Fruit fly (Drosophila melanogaster): ENCODE measurements around the gene nerfin-2.
A peak's percentile ranks its signal among the peaks of the same experiment; 100 is the strongest.

The nerfin-2 gene

DNA sequence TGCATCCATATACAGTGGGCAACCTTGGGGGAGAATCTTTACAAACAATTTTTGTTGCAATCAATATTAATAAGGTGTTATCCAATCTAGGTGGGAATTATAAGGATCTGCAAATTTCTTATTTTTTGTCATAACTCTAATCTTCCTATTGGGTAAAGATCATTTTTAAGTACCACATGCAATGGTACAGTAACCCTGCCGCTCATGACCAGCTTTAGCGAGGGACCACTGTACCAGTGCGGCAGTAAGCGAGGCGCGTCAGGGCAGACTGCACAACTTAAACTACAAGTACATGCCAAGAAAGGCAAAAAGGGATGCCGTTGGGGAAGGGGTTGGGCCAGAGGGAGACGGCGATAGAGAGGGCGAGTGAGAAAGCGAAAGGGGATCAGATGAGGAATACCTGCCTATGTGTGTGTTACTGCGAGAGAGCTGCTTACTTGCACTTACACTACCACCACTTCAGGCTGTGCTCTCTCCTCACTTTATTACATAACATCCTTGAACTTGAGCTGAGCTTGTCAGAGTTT lies 11.7 kb downstream of the nerfin-2 start:
- TF ChIP-seq CG9948 (tag; optimal IDR thresholded peaks at IDR 0.05) = peak; percentile 94
- peak; percentile 81 for TF ChIP-seq D1 (tag; optimal IDR thresholded peaks at IDR 0.05)
- peak; percentile 73 for TF ChIP-seq Pif1B (GFP tag; optimal IDR thresholded peaks at IDR 0.05)
- no peak for TF ChIP-seq CG10348 (GFP tag; IDR thresholded peaks at IDR 0.05)
- peak; percentile 82 for TF ChIP-seq fd96Ca (GFP tag; IDR thresholded peaks at IDR 0.05)
- peak; percentile 37 for TF ChIP-seq EcR (GFP tag; optimal IDR thresholded peaks at IDR 0.05)
- TF ChIP-seq CG4496 (GFP tag; IDR thresholded peaks at IDR 0.05) = peak; percentile 83
- TF ChIP-seq CG17806 (tag; optimal IDR thresholded peaks at IDR 0.05) = peak; percentile 90
- peak; percentile 37; the same call in 1 of the 2 replicates for TF ChIP-seq rn (GFP tag; IDR thresholded peaks at IDR 0.05)
- no peak for TF ChIP-seq CG32121 (GFP tag; IDR thresholded peaks at IDR 0.05)
- peak; percentile 54 for TF ChIP-seq CG8301 (tag; optimal IDR thresholded peaks at IDR 0.05)
- peak; percentile 78 for TF ChIP-seq CG13204 (GFP tag; optimal IDR thresholded peaks at IDR 0.05)
- TF ChIP-seq Pif1A (GFP tag; optimal IDR thresholded peaks at IDR 0.05) = peak; percentile 79
- peak; percentile 90 for TF ChIP-seq CG34367 (tag; optimal IDR thresholded peaks at IDR 0.05)
- TF ChIP-seq CG8159 (tag; optimal IDR thresholded peaks at IDR 0.05) = peak; percentile 94
- TF ChIP-seq CG15710 (tag; optimal IDR thresholded peaks at IDR 0.05) = peak; percentile 93
- peak; percentile 66 for TF ChIP-seq CG14655 (GFP tag; optimal IDR thresholded peaks at IDR 0.05)
- peak; percentile 59 for TF ChIP-seq Snoo (tag; optimal IDR thresholded peaks at IDR 0.05)
- TF ChIP-seq gl (tag; optimal IDR thresholded peaks at IDR 0.05) = peak; percentile 87
- TF ChIP-seq Ets98B (GFP tag; IDR thresholded peaks at IDR 0.05) = peak; percentile 31; the same call in 1 of the 2 replicates
- 0 out of 2 replicates have a peak, but pooled peaks have one; percentile 20 for TF ChIP-seq CG12605 (GFP tag; IDR thresholded peaks at IDR 0.05)

dm6 chr3R:10083077-10083476 lies 12.2 kb downstream of the nerfin-2 start:
- TF ChIP-seq CG4496 (GFP tag; IDR thresholded peaks at IDR 0.05) (peak; percentile 30; the same call in 1 of the 3 replicates), CG8159 (tag; optimal IDR thresholded peaks at IDR 0.05) (no peak), CG14655 (GFP tag; optimal IDR thresholded peaks at IDR 0.05) (no peak)

dm6 chr3R:10084179-10084647 lies 13.3 kb downstream of the nerfin-2 start:
- no peak for TF ChIP-seq CG34367 (tag; optimal IDR thresholded peaks at IDR 0.05)
- no peak for TF ChIP-seq Ets98B (GFP tag; IDR thresholded peaks at IDR 0.05)
- TF ChIP-seq CG14655 (GFP tag; optimal IDR thresholded peaks at IDR 0.05) = no peak
- TF ChIP-seq rn (GFP tag; IDR thresholded peaks at IDR 0.05) = no peak
- no peak for TF ChIP-seq Pif1B (GFP tag; optimal IDR thresholded peaks at IDR 0.05)
- TF ChIP-seq CG10348 (GFP tag; IDR thresholded peaks at IDR 0.05) = no peak
- 0 out of 3 replicates have a peak, but pooled peaks have one; percentile 18 for TF ChIP-seq CG4496 (GFP tag; IDR thresholded peaks at IDR 0.05)
- TF ChIP-seq CG17806 (tag; optimal IDR thresholded peaks at IDR 0.05) = no peak
- TF ChIP-seq CG15710 (tag; optimal IDR thresholded peaks at IDR 0.05) = peak; percentile 20
- TF ChIP-seq CG32121 (GFP tag; IDR thresholded peaks at IDR 0.05) = no peak
- peak; percentile 82 for TF ChIP-seq EcR (GFP tag; optimal IDR thresholded peaks at IDR 0.05)
- TF ChIP-seq CG9948 (tag; optimal IDR thresholded peaks at IDR 0.05) = no peak
- TF ChIP-seq CG8159 (tag; optimal IDR thresholded peaks at IDR 0.05) = peak; percentile 5
- peak; percentile 24 for TF ChIP-seq CG13204 (GFP tag; optimal IDR thresholded peaks at IDR 0.05)
- no peak for TF ChIP-seq D1 (tag; optimal IDR thresholded peaks at IDR 0.05)
- peak; percentile 20 for TF ChIP-seq gl (tag; optimal IDR thresholded peaks at IDR 0.05)
- no peak for TF ChIP-seq Pif1A (GFP tag; optimal IDR thresholded peaks at IDR 0.05)
- TF ChIP-seq fd96Ca (GFP tag; IDR thresholded peaks at IDR 0.05) = no peak
- TF ChIP-seq Snoo (tag; optimal IDR thresholded peaks at IDR 0.05) = no peak
- peak; percentile 19; the same call in 1 of the 2 replicates for TF ChIP-seq CG12605 (GFP tag; IDR thresholded peaks at IDR 0.05)
- TF ChIP-seq CG8301 (tag; optimal IDR thresholded peaks at IDR 0.05) = no peak

DNA sequence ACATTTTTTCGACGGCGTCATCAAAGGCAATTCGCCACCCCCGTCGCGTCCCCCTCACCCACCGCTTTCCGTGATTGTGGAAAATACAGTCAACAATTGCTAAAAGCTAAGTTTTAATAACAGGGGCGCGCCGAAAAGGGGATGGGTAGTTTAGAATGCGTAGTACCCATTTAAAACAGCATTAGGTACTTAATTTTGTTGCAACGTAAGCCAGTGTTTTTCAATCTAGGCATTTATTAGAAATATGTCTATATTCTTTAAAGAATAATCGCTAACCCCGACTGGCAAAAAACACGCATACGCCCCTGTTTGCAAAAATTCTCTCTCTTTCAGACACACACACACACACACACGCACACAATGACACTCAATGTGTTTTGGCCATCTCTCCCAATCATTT lies 14.0 kb downstream of the nerfin-2 start:
- TF ChIP-seq Pif1B (GFP tag; optimal IDR thresholded peaks at IDR 0.05) = no peak
- TF ChIP-seq CG9948 (tag; optimal IDR thresholded peaks at IDR 0.05) = peak; percentile 40
- TF ChIP-seq D1 (tag; optimal IDR thresholded peaks at IDR 0.05) = no peak
- TF ChIP-seq Ets98B (GFP tag; IDR thresholded peaks at IDR 0.05) = 0 out of 2 replicates have a peak, but pooled peaks have one; percentile 34
- TF ChIP-seq EcR (GFP tag; optimal IDR thresholded peaks at IDR 0.05) = no peak
- TF ChIP-seq CG15710 (tag; optimal IDR thresholded peaks at IDR 0.05) = peak; percentile 57
- 0 out of 2 replicates have a peak, but pooled peaks have one; percentile 14 for TF ChIP-seq rn (GFP tag; IDR thresholded peaks at IDR 0.05)
- peak; percentile 41 for TF ChIP-seq CG8159 (tag; optimal IDR thresholded peaks at IDR 0.05)
- TF ChIP-seq fd96Ca (GFP tag; IDR thresholded peaks at IDR 0.05) = peak; percentile 69; the same call in 2 of the 3 replicates
- TF ChIP-seq CG12605 (GFP tag; IDR thresholded peaks at IDR 0.05) = no peak
- peak; percentile 39; the same call in 1 of the 2 replicates for TF ChIP-seq CG32121 (GFP tag; IDR thresholded peaks at IDR 0.05)
- no peak for TF ChIP-seq gl (tag; optimal IDR thresholded peaks at IDR 0.05)
- TF ChIP-seq Pif1A (GFP tag; optimal IDR thresholded peaks at IDR 0.05) = peak; percentile 27
- peak; percentile 7 for TF ChIP-seq CG8301 (tag; optimal IDR thresholded peaks at IDR 0.05)
- TF ChIP-seq CG13204 (GFP tag; optimal IDR thresholded peaks at IDR 0.05) = no peak
- peak; percentile 75 for TF ChIP-seq CG4496 (GFP tag; IDR thresholded peaks at IDR 0.05)
- TF ChIP-seq CG14655 (GFP tag; optimal IDR thresholded peaks at IDR 0.05) = peak; percentile 37
- peak; percentile 75 for TF ChIP-seq Snoo (tag; optimal IDR thresholded peaks at IDR 0.05)
- no peak for TF ChIP-seq CG10348 (GFP tag; IDR thresholded peaks at IDR 0.05)
- peak; percentile 46 for TF ChIP-seq CG34367 (tag; optimal IDR thresholded peaks at IDR 0.05)
- peak; percentile 54 for TF ChIP-seq CG17806 (tag; optimal IDR thresholded peaks at IDR 0.05)

- TF ChIP-seq rn (GFP tag; IDR thresholded peaks at IDR 0.05) (no peak), EcR (GFP tag; optimal IDR thresholded peaks at IDR 0.05) (no peak), gl (tag; optimal IDR thresholded peaks at IDR 0.05) (no peak), CG9948 (tag; optimal IDR thresholded peaks at IDR 0.05) (no peak), CG34367 (tag; optimal IDR thresholded peaks at IDR 0.05) (no peak), CG14655 (GFP tag; optimal IDR thresholded peaks at IDR 0.05) (no peak), CG4496 (GFP tag; IDR thresholded peaks at IDR 0.05) (no peak), CG10348 (GFP tag; IDR thresholded peaks at IDR 0.05) (no peak)
These were observed 15.3 kb downstream of the nerfin-2 start for dm6 chr3R:10086222-10086621.

All from whole organism, pupa.